Worm (Caenorhabditis elegans): ENCODE results near the gene acl-12.

DNA sequence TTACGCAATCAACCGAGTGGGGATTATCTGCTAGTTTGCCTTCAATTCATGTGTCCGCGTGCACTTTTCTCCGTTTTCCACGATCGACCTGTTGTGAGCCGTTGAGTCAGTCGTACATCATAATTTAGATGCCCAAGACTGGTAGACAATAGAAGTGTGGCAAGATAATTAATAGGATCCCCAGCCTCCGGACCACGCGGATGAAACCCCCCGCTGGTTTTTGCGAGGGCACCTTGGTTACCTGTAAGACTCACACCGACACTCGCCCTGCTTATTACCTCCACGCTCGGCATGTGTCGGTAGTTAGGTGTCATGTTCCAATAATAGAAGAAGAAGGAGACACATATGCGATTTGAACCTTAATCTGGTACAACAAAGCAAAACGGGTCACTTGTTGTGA, 13.6 kb upstream of the acl-12 start:
- TF ChIP-seq ama-1 (optimal IDR thresholded peaks at IDR 0.05) (no peak), B0310.2 (tag; optimal IDR thresholded peaks at IDR 0.05) (no peak)
